Fruit fly (Drosophila melanogaster): ENCODE measurements around the gene CG13078.

- TF ChIP-seq sage (GFP tag; optimal IDR thresholded peaks at IDR 0.05) (no peak), GATAd (GFP tag; optimal IDR thresholded peaks at IDR 0.05) (no peak), N (GFP tag; optimal IDR thresholded peaks at IDR 0.05) (peak; percentile 85)
These were observed 12.7 kb downstream of the CG13078 start for dm6 chr2L:19576299-19576971.
